Fruit fly (Drosophila melanogaster) whole organism, embryonic: ENCODE measurements around the gene Mon1.

ENCODE experiments used
- CG12769 ChIP-seq: fragments of 200-800 bp; sonication (Bioruptor generic); optimal IDR thresholded peaks from 2 replicates; lab custom pipeline; 2019; ENCODE audit warnings: missing biosample characterization, mild to moderate bottlenecking, missing genetic modification characterization, moderate library complexity
- CG13287 ChIP-seq: fragments of 200-800 bp; sonication (Bioruptor generic); IDR thresholded peaks from 2 replicates; pipeline ENCODE4 v1.3.6; 2022; ENCODE audit warnings: missing biosample characterization, missing genetic modification characterization; ENCODE audit not compliant: partially characterized antibody
- CG15073 ChIP-seq: fragments of 200-800 bp; sonication (Bioruptor generic); optimal IDR thresholded peaks from 2 replicates; lab custom pipeline; 2016; ENCODE audit warnings: missing biosample characterization, missing genetic modification characterization
- CG16779 ChIP-seq: fragments of 200-800 bp; sonication (Bioruptor generic); IDR thresholded peaks from 2 replicates; pipeline ENCODE4 v1.3.6; 2022; ENCODE audit warnings: missing biosample characterization, missing genetic modification characterization
- CG17359 ChIP-seq: fragments of 200-800 bp; sonication (Bioruptor generic); optimal IDR thresholded peaks from 3 replicates; lab custom pipeline; 2018; ENCODE audit warnings: missing biosample characterization, mild to moderate bottlenecking, missing genetic modification characterization, moderate library complexity
- CG31365 ChIP-seq: fragments of 200-800 bp; sonication (Bioruptor generic); optimal IDR thresholded peaks from 2 replicates; lab custom pipeline; 2018; ENCODE audit warnings: missing biosample characterization, mild to moderate bottlenecking, missing genetic modification characterization
- CG32772 ChIP-seq: fragments of 200-800 bp; sonication (Bioruptor generic); IDR thresholded peaks from 2 replicates; pipeline ENCODE4 v1.3.6; 2022; ENCODE audit warnings: missing biosample characterization, missing genetic modification characterization
- CG3726 ChIP-seq: fragments of 200-800 bp; sonication (Bioruptor generic); IDR thresholded peaks from 3 replicates; pipeline ENCODE4, ENCODE4 v1.3.6; 2022; ENCODE audit warnings: missing biosample characterization, missing genetic modification characterization
- CG7271 ChIP-seq: fragments of 200-800 bp; sonication (Bioruptor generic); optimal IDR thresholded peaks from 2 replicates; lab custom pipeline; 2018; ENCODE audit warnings: missing biosample characterization, mild to moderate bottlenecking, missing genetic modification characterization, moderate library complexity
- CG8290 ChIP-seq, 3 experiments: fragments of 200-800 bp; sonication (Bioruptor generic); optimal IDR thresholded peaks; 2 replicates each; lab custom pipeline; 2016 to 2019; ENCODE audit warnings: missing biosample characterization in 3 of 3, missing genetic modification characterization in 3 of 3, mild to moderate bottlenecking in 2 of 3, moderate library complexity in 1 of 3
- CG8359 ChIP-seq: fragments of 200-800 bp; sonication (Bioruptor generic); optimal IDR thresholded peaks from 2 replicates; lab custom pipeline; 2017; ENCODE audit warnings: missing biosample characterization, mild to moderate bottlenecking, missing genetic modification characterization, borderline replicate concordance
- CG8388 ChIP-seq: fragments of 200-800 bp; sonication (Bioruptor generic); optimal IDR thresholded peaks from 2 replicates; lab custom pipeline; 2019; ENCODE audit warnings: missing biosample characterization, mild to moderate bottlenecking, missing genetic modification characterization, moderate library complexity
- CG8765 ChIP-seq: fragments of 200-800 bp; sonication (Bioruptor generic); IDR thresholded peaks from 2 replicates; pipeline ENCODE4 v1.3.6; 2022; ENCODE audit warnings: missing biosample characterization, missing genetic modification characterization
- CG8944 ChIP-seq: fragments of 200-800 bp; sonication (Bioruptor generic); optimal IDR thresholded peaks from 3 replicates; lab custom pipeline; 2016; ENCODE audit warnings: missing biosample characterization, missing genetic modification characterization
- CG9727 ChIP-seq: fragments of 200-800 bp; sonication (Bioruptor generic); optimal IDR thresholded peaks from 3 replicates; lab custom pipeline; 2017; ENCODE audit warnings: missing biosample characterization, mild to moderate bottlenecking, missing genetic modification characterization
- Chrac-16 ChIP-seq: fragments of 200-800 bp; sonication (Bioruptor generic); optimal IDR thresholded peaks from 3 replicates; lab custom pipeline; 2016; ENCODE audit warnings: missing biosample characterization, missing genetic modification characterization
- CoRest ChIP-seq: fragments of 200-800 bp; sonication (Bioruptor generic); optimal IDR thresholded peaks from 3 replicates; lab custom pipeline; 2018; ENCODE audit warnings: missing biosample characterization, mild to moderate bottlenecking, missing genetic modification characterization, moderate library complexity
- D ChIP-seq, 2 experiments: fragments of 200-800 bp in 1 of 2; fragments of >200 bp in 1 of 2; sonication (Bioruptor generic) in 1 of 2; optimal IDR thresholded peaks; 2 replicates in 1 of 2; 3 replicates in 1 of 2; lab custom pipeline; 2017; ENCODE audit warnings: mild to moderate bottlenecking in 1 of 2, missing biosample characterization in 1 of 2, missing genetic modification characterization in 1 of 2, missing genetic modification reagents in 1 of 2
- E2f1 ChIP-seq: fragments of 200-800 bp; sonication (Bioruptor generic); IDR thresholded peaks from 2 replicates; pipeline ENCODE4 v1.3.6; 2022; ENCODE audit warnings: missing biosample characterization, missing genetic modification characterization
- Gug ChIP-seq: fragments of 200-800 bp; sonication (Bioruptor generic); IDR thresholded peaks from 4 replicates; pipeline ENCODE4 v1.3.6; 2022; ENCODE audit warnings: missing biosample characterization, missing genetic modification characterization
- HLHmδ ChIP-seq: fragments of 200-800 bp; sonication (Bioruptor generic); optimal IDR thresholded peaks from 2 replicates; lab custom pipeline; 2018; ENCODE audit warnings: missing biosample characterization, mild to moderate bottlenecking, missing genetic modification characterization, moderate library complexity
- Jarid2 ChIP-seq: fragments of 200-800 bp; sonication (Bioruptor generic); optimal IDR thresholded peaks from 3 replicates; lab custom pipeline; 2017; ENCODE audit warnings: mild to moderate bottlenecking, missing biosample characterization, missing genetic modification reagents, missing genetic modification characterization
- Med ChIP-seq: fragments of 200-800 bp; sonication (Bioruptor generic); peaks from one replicate; lab custom pipeline; 2016; ENCODE audit warnings: missing biosample characterization, missing genetic modification characterization, mild to moderate bottlenecking, inconsistent platforms, moderate library complexity
- Pdp1 ChIP-seq, 2 experiments: fragments of 200-800 bp; sonication (Bioruptor generic); optimal IDR thresholded peaks; 3 replicates each; lab custom pipeline; 2016; ENCODE audit warnings: missing biosample characterization in 2 of 2, missing genetic modification characterization in 2 of 2, mild to moderate bottlenecking in 1 of 2, moderate library complexity in 1 of 2
- Six4 ChIP-seq: fragments of 200-800 bp; sonication (Bioruptor generic); optimal IDR thresholded peaks from 2 replicates; lab custom pipeline; 2016; ENCODE audit warnings: missing biosample characterization, missing genetic modification characterization
- Sry-β ChIP-seq: fragments of 200-800 bp; sonication (Bioruptor generic); optimal IDR thresholded peaks from 2 replicates; lab custom pipeline; 2018; ENCODE audit warnings: missing biosample characterization, mild to moderate bottlenecking, missing genetic modification characterization, moderate library complexity
- ab ChIP-seq: fragments of 200-800 bp; sonication (Bioruptor generic); optimal IDR thresholded peaks from 2 replicates; lab custom pipeline; 2016; ENCODE audit warnings: missing biosample characterization, missing genetic modification characterization
- abd-A ChIP-seq: fragments of 200-800 bp; sonication (Bioruptor generic); optimal IDR thresholded peaks from 3 replicates; lab custom pipeline; 2019; ENCODE audit warnings: missing biosample characterization, mild to moderate bottlenecking, missing genetic modification characterization, moderate library complexity
- al ChIP-seq: fragments of 200-800 bp; sonication (Bioruptor generic); IDR thresholded peaks from 2 replicates; pipeline ENCODE4 v1.3.6; 2022; ENCODE audit warnings: missing biosample characterization, missing genetic modification characterization
- ash1 ChIP-seq: fragments of 200-800 bp; sonication (Bioruptor generic); optimal IDR thresholded peaks from 2 replicates; lab custom pipeline; 2018; ENCODE audit warnings: missing biosample characterization, mild to moderate bottlenecking, missing genetic modification characterization
- btn ChIP-seq: fragments of 200-800 bp; sonication (Bioruptor generic); optimal IDR thresholded peaks from 2 replicates; lab custom pipeline; 2016; ENCODE audit warnings: missing biosample characterization, missing genetic modification characterization
- dimm ChIP-seq: fragments of 200-800 bp; sonication (Bioruptor generic); IDR thresholded peaks from 2 replicates; pipeline ENCODE4 v1.3.6; 2022; ENCODE audit warnings: missing biosample characterization, missing genetic modification characterization
- ems ChIP-seq: fragments of 200-800 bp; sonication (Bioruptor generic); optimal IDR thresholded peaks from 3 replicates; lab custom pipeline; 2016; ENCODE audit warnings: missing biosample characterization, missing genetic modification characterization
- esg ChIP-seq: fragments of 200-800 bp; sonication (Bioruptor generic); conservative IDR thresholded peaks from 2 replicates; pipeline ENCODE4 v1.3.6; 2022; ENCODE audit warnings: missing biosample characterization, missing genetic modification characterization
- gsb ChIP-seq: fragments of 200-800 bp; sonication (Bioruptor generic); IDR thresholded peaks from 2 replicates; pipeline ENCODE4 v1.3.6; 2022; ENCODE audit warnings: missing biosample characterization, missing genetic modification characterization
- inv ChIP-seq: fragments of 200-800 bp; sonication (Bioruptor generic); IDR thresholded peaks from 2 replicates; pipeline ENCODE4 v1.3.6; 2022; ENCODE audit warnings: missing biosample characterization, missing genetic modification characterization; ENCODE audit not compliant: partially characterized antibody
- lbe ChIP-seq: fragments of 200-800 bp; sonication (Bioruptor generic); optimal IDR thresholded peaks from 2 replicates; lab custom pipeline; 2016; ENCODE audit warnings: missing biosample characterization, mild to moderate bottlenecking, missing genetic modification characterization
- lov ChIP-seq, 2 experiments: fragments of 200-800 bp in 1 of 2; fragments of >200 bp in 1 of 2; sonication (Bioruptor generic) in 1 of 2; IDR thresholded peaks in 1 of 2; optimal IDR thresholded peaks in 1 of 2; 2 replicates in 1 of 2; 3 replicates in 1 of 2; pipeline versions ENCODE4 v1.3.6 to Lab custom; 2017 to 2022; ENCODE audit warnings: missing biosample characterization in 1 of 2, missing genetic modification characterization in 1 of 2
- pho ChIP-seq: fragments of 200-800 bp; sonication (Bioruptor generic); optimal IDR thresholded peaks from 2 replicates; lab custom pipeline; 2016; ENCODE audit warnings: missing biosample characterization, missing genetic modification characterization
- repo ChIP-seq: fragments of 200-800 bp; sonication (Bioruptor generic); optimal IDR thresholded peaks from 2 replicates; lab custom pipeline; 2016; ENCODE audit warnings: missing biosample characterization, missing genetic modification characterization
- seq ChIP-seq: fragments of 200-800 bp; sonication (Bioruptor generic); IDR thresholded peaks from 2 replicates; pipeline ENCODE4 v1.3.6; 2022; ENCODE audit warnings: missing biosample characterization, missing genetic modification characterization
- shn ChIP-seq: fragments of 200-800 bp; sonication (Bioruptor generic); optimal IDR thresholded peaks from 3 replicates; lab custom pipeline; 2016; ENCODE audit warnings: missing biosample characterization, missing genetic modification characterization
- sisA ChIP-seq: fragments of 200-800 bp; sonication (Bioruptor generic); IDR thresholded peaks from 2 replicates; pipeline ENCODE4 v1.3.6; 2022; ENCODE audit warnings: missing biosample characterization, missing genetic modification characterization
- stwl ChIP-seq: fragments of 200-800 bp; sonication (Bioruptor generic); optimal IDR thresholded peaks from 3 replicates; lab custom pipeline; 2018; ENCODE audit warnings: missing biosample characterization, mild to moderate bottlenecking, missing genetic modification characterization, moderate library complexity
- toy ChIP-seq: fragments of 200-800 bp; sonication (Bioruptor generic); IDR thresholded peaks from 2 replicates; pipeline ENCODE4 v1.3.6; 2022; ENCODE audit warnings: missing biosample characterization, missing genetic modification characterization
- tup ChIP-seq: fragments of 200-800 bp; sonication (Bioruptor generic); optimal IDR thresholded peaks from 2 replicates; lab custom pipeline; 2016; ENCODE audit warnings: missing biosample characterization, mild to moderate bottlenecking, missing genetic modification characterization, moderate library complexity

Gene Mon1

dm6 chr2L:4821319-4821717 lies 29.1 kb upstream of the Mon1 start (continued):
- TF ChIP-seq Chrac-16 (GFP tag; lab: Kevin White, UChicago) = peak; percentile 20
- no peak for TF ChIP-seq ems
- TF ChIP-seq CG32772 (GFP tag; lab: Robert Waterston, UW) = peak; percentile 55; the same call in 1 of the 2 replicates
- peak; percentile 51; the same call in 1 of the 2 replicates for TF ChIP-seq al (GFP tag; lab: Robert Waterston, UW)
- TF ChIP-seq dimm (GFP tag; lab: Robert Waterston, UW) = peak; percentile 22; the same call in 1 of the 2 replicates
- TF ChIP-seq Six4 (GFP tag; lab: Kevin White, UChicago) = peak; percentile 11
- TF ChIP-seq CG17359 (tag; lab: Kevin White, UChicago) = peak; percentile 75
- TF ChIP-seq Med (GFP tag; lab: Kevin White, UChicago) = peak; percentile 87
- TF ChIP-seq Pdp1 (GFP tag; optimal IDR thresholded peaks at IDR 0.05; lab: Kevin White, UChicago) = peak; percentile 25 to 44
- TF ChIP-seq CG12769 (tag; lab: Kevin White, UChicago) = no peak
- peak; percentile 5 for TF ChIP-seq btn
- TF ChIP-seq ash1 = no peak
- no peak for TF ChIP-seq repo
- no peak for TF ChIP-seq ab (GFP tag; lab: Kevin White, UChicago)
- no peak for TF ChIP-seq toy
- no peak for TF ChIP-seq CG3726 (GFP tag; lab: Robert Waterston, UW)
- peak; percentile 5 for TF ChIP-seq CG7271 (tag; lab: Kevin White, UChicago)
- TF ChIP-seq lbe (GFP tag; lab: Kevin White, UChicago) = peak; percentile 50
- no peak for TF ChIP-seq CG8944
- TF ChIP-seq CG8359 (GFP tag; lab: Kevin White, UChicago) = peak; percentile 22
- TF ChIP-seq CG9727 (GFP tag; lab: Kevin White, UChicago) = peak; percentile 78
- TF ChIP-seq pho (GFP tag; lab: Kevin White, UChicago) = peak; percentile 49
- TF ChIP-seq E2f1 (GFP tag; lab: Robert Waterston, UW) = peak; percentile 61; the same call in 1 of the 2 replicates
- TF ChIP-seq sisA (GFP tag; lab: Robert Waterston, UW) = peak; percentile 66
- TF ChIP-seq Gug = peak; percentile 53; the same call in 3 of the 4 replicates
- peak; percentile 78 for TF ChIP-seq CoRest (tag; lab: Kevin White, UChicago)
- no peak for TF ChIP-seq CG8290 (GFP tag; optimal IDR thresholded peaks at IDR 0.05; lab: Kevin White, UChicago)
- TF ChIP-seq CG8290 (tag; optimal IDR thresholded peaks at IDR 0.05; lab: Kevin White, UChicago) = peak in 1 of 2 experiments; percentile 42
- TF ChIP-seq stwl (tag; lab: Kevin White, UChicago) = no peak
- TF ChIP-seq Sry-β = no peak
- no peak for TF ChIP-seq shn
- peak; percentile 78 for TF ChIP-seq esg (GFP tag; lab: Robert Waterston, UW)
- peak; percentile 64 for TF ChIP-seq seq
- TF ChIP-seq CG8388 (GFP tag; lab: Kevin White, UChicago) = no peak
- no peak for TF ChIP-seq inv
- no peak for TF ChIP-seq abd-A (tag; lab: Kevin White, UChicago)
- no peak for TF ChIP-seq tup (GFP tag; lab: Kevin White, UChicago)

dm6 chr2L:4821757-4822156 lies 28.7 kb upstream of the Mon1 start, which contains the start of gene CG15628:
Gene CG15628, plus strand, starts transcription at chr2L:4821774.
- 0 out of 2 replicates have a peak, but pooled peaks have one; percentile 1 for TF ChIP-seq gsb (GFP tag; lab: Robert Waterston, UW)
- TF ChIP-seq pho (GFP tag; lab: Kevin White, UChicago) = no peak
- no peak for TF ChIP-seq CG16779 (GFP tag; lab: Robert Waterston, UW)
- peak; percentile 18 for TF ChIP-seq Jarid2 (GFP tag; lab: Kevin White, UChicago)
- TF ChIP-seq CG8388 (GFP tag; lab: Kevin White, UChicago) = peak; percentile 91
- no peak for TF ChIP-seq CG8765 (GFP tag; lab: Robert Waterston, UW)
- peak; percentile 23 for TF ChIP-seq CG31365 (tag; lab: Kevin White, UChicago)
- TF ChIP-seq HLHmδ (GFP tag; lab: Kevin White, UChicago) = peak; percentile 16
- TF ChIP-seq CG15073 (GFP tag; lab: Kevin White, UChicago) = no peak
- TF ChIP-seq CG13287 (GFP tag; lab: Robert Waterston, UW) = 0 out of 2 replicates have a peak, but pooled peaks have one; percentile 9
- no peak for TF ChIP-seq lov (optimal IDR thresholded peaks at IDR 0.05; lab: Kevin White, UChicago)
- 0 out of 3 replicates have a peak, but pooled peaks have one; percentile 28 for TF ChIP-seq lov (GFP tag; IDR thresholded peaks at IDR 0.05; lab: Robert Waterston, UW)
- TF ChIP-seq D (optimal IDR thresholded peaks at IDR 0.05; lab: Kevin White, UChicago) = peak; percentile 41
- TF ChIP-seq D (GFP tag; optimal IDR thresholded peaks at IDR 0.05; lab: Kevin White, UChicago) = no peak
